Worm (Caenorhabditis elegans): ENCODE data around the gene srt-69.

Gene srt-69

DNA sequence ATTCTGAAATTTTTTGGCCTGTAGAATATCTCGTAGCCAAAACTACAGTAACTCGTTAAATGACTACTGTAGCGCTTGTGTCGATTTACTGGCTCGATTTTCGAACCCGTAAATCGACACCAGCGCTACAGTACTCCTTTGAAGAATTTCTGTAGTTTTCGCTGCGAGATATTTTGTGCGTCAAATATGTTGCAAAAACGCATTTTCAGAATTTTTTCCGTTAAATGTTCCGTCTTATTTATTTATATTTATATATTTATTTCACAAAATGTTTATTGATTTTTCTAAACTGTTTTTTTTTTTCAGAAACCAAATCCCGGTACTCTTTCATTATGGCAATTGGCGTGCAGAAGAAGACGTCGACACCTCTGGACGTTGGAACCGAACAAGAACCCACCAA, 8.3 kb upstream of the srt-69 start, which contains the start of gene natc-2:
Gene natc-2, plus strand, starts transcription at position 301 of the 400 bp plus-strand sequence.
- TF ChIP-seq B0336.3 (GFP tag; IDR thresholded peaks at IDR 0.05): no peak
- TF ChIP-seq lsl-1 (GFP tag; optimal IDR thresholded peaks at IDR 0.05): peak; percentile 24

DNA sequence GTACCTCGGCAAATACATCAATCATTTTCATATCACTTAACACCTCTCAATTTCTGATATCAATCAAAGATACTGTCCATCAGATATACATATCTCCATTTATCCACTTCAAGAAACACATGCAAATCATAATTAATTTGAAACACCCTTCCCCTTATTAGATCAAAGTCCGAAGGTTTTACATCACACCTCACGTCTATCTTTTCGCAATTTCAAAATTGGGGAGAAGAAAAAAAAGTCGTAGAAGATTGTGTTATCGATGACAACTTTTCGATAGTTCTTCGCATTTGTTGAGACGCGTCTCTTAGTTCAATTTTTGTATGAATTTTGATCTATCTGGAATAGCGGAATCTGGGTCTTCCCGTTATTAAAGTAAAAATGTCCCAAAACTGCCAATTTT, 7.8 kb upstream of the srt-69 start:
- no peak for TF ChIP-seq cebp-1 (GFP tag; IDR thresholded peaks at IDR 0.05)
- peak; percentile 2 for TF ChIP-seq cebp-1 (tag; optimal IDR thresholded peaks at IDR 0.05)
- TF ChIP-seq nhr-120 (GFP tag; IDR thresholded peaks at IDR 0.05): no peak
- TF ChIP-seq unc-130 (GFP tag; optimal IDR thresholded peaks at IDR 0.05): no peak
- TF ChIP-seq rcor-1 (GFP tag; IDR thresholded peaks at IDR 0.05): peak; percentile 31; the same call in 1 of the 2 replicates
- no peak for TF ChIP-seq sptf-2 (GFP tag; optimal IDR thresholded peaks at IDR 0.05)
- TF ChIP-seq nhr-80 (tag; optimal IDR thresholded peaks at IDR 0.05): peak; percentile 24
- peak; percentile 32 for TF ChIP-seq ZK185.1 (tag; optimal IDR thresholded peaks at IDR 0.05; ENCODE audit: poor library complexity, severe bottlenecking)

DNA sequence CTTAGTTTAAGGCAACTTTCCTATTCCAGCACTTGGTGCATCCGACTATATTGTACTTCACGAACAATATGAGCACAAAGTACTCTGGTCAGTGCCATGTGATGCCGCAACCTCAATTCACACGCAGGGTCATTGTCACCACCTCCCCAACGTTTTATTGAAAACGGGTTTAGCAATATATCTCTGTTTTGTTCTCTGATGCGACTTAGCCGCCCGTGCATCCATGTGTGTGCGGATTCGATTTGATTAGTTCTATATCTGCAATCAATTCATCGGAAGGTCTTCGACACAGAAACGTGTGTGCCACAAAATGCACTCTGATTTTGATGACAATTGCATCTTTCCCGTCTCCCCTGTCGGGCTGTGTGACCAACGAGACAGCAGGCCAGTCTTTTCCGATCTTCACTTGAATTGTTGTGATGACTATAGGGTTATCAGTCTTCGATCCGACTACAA, 7.2 kb upstream of the srt-69 start:
- TF ChIP-seq ztf-22 (GFP tag; optimal IDR thresholded peaks at IDR 0.05): peak; percentile 1
- no peak for TF ChIP-seq nhr-90 (tag; optimal IDR thresholded peaks at IDR 0.05)
- TF ChIP-seq F52B5.7 (tag; optimal IDR thresholded peaks at IDR 0.05): no peak
- TF ChIP-seq tbp1 (GFP tag; optimal IDR thresholded peaks at IDR 0.05): no peak
- TF ChIP-seq pbrm-1 (GFP tag; IDR thresholded peaks at IDR 0.05): peak; percentile 34; the same call in 1 of the 2 replicates
- no peak for TF ChIP-seq gei-17 (GFP tag; optimal IDR thresholded peaks at IDR 0.05)
- TF ChIP-seq Y79H2A.3 (GFP tag; conservative IDR thresholded peaks at IDR 0.05): no peak
- peak; percentile 34 for TF ChIP-seq ztf-3 (GFP tag; optimal IDR thresholded peaks at IDR 0.05)
- no peak for TF ChIP-seq lin-40 (tag; optimal IDR thresholded peaks at IDR 0.05)
- TF ChIP-seq Y67H2A.10 (GFP tag; conservative IDR thresholded peaks at IDR 0.05): no peak
- TF ChIP-seq egl-44 (GFP tag; IDR thresholded peaks at IDR 0.05): no peak
- no peak for TF ChIP-seq bed-1 (GFP tag; IDR thresholded peaks at IDR 0.05)
- TF ChIP-seq nfyb-1 (GFP tag; IDR thresholded peaks at IDR 0.05): no peak
- no peak for TF ChIP-seq nhr-179 (tag; optimal IDR thresholded peaks at IDR 0.05)
- no peak for TF ChIP-seq fkh-3 (tag; optimal IDR thresholded peaks at IDR 0.05)
- TF ChIP-seq sdz-38 (tag; optimal IDR thresholded peaks at IDR 0.05): no peak
- no peak for TF ChIP-seq hmg-1.2 (GFP tag; IDR thresholded peaks at IDR 0.05)
- no peak for TF ChIP-seq Y95B8A.8 (GFP tag; IDR thresholded peaks at IDR 0.05)
- no peak for TF ChIP-seq let-607 (tag; optimal IDR thresholded peaks at IDR 0.05)
- TF ChIP-seq Y53F4B.3 (GFP tag; IDR thresholded peaks at IDR 0.05): no peak

DNA sequence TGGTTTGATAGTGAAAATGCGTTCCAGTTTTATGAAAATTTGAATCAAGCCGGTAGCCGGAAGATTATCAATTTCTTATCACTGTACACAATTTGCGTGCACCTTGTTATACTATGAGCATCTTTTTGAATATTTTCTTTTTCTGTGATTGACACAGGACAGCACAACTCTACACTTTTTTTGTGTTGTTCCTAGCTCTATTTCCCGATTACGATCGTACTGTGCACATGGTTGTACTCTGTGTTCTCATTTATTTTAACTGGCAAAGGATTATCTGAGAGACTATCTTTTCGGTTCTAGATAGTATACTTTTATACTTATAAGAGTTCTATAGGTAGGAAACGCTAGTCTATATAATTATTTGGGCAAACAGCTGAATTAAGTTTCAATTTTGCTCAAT, 6.6 kb upstream of the srt-69 start:
- no peak for TF ChIP-seq hmg-1.2 (GFP tag; IDR thresholded peaks at IDR 0.05)
- TF ChIP-seq ztf-18 (tag; optimal IDR thresholded peaks at IDR 0.05): no peak
- no peak for TF ChIP-seq dox-1 (GFP tag; IDR thresholded peaks at IDR 0.05)
- TF ChIP-seq F37B4.10 (GFP tag; IDR thresholded peaks at IDR 0.05): no peak
- no peak for TF ChIP-seq rec-8 (tag; optimal IDR thresholded peaks at IDR 0.05)
- TF ChIP-seq let-607 (tag; optimal IDR thresholded peaks at IDR 0.05): no peak
- no peak for TF ChIP-seq sdz-38 (tag; optimal IDR thresholded peaks at IDR 0.05)
- TF ChIP-seq Y53G8AR.9 (GFP tag; conservative IDR thresholded peaks at IDR 0.05): no peak
- no peak for TF ChIP-seq mcd-1 (GFP tag; IDR thresholded peaks at IDR 0.05)
- TF ChIP-seq lin-40 (tag; optimal IDR thresholded peaks at IDR 0.05): no peak
- no peak for TF ChIP-seq hsf-1 (GFP tag; IDR thresholded peaks at IDR 0.05)
- no peak for TF ChIP-seq nfya-2 (GFP tag; IDR thresholded peaks at IDR 0.05)
- no peak for TF ChIP-seq madf-8 (GFP tag; conservative IDR thresholded peaks at IDR 0.05)
- TF ChIP-seq Y56A3A.18 (GFP tag; IDR thresholded peaks at IDR 0.05): no peak
- no peak for TF ChIP-seq ceh-91 (GFP tag; IDR thresholded peaks at IDR 0.05)
- no peak for TF ChIP-seq F57A8.1 (GFP tag; optimal IDR thresholded peaks at IDR 0.05)
- TF ChIP-seq F23B12.7 (tag; optimal IDR thresholded peaks at IDR 0.05; ENCODE audit: insufficient read depth): no peak
- TF ChIP-seq attf-3 (GFP tag; conservative IDR thresholded peaks at IDR 0.05): no peak

All from whole organism, young adult.